Worm (Caenorhabditis elegans): ENCODE measurements around the gene str-7.

str-7 gene

ce11 chrV:16099441-16099840 is at the start of gene str-7:
Gene str-7, minus strand, starts transcription at chrV:16099541.
- TF ChIP-seq klf-2 (GFP tag; conservative IDR thresholded peaks at IDR 0.05) (no peak), T22C8.4 (GFP tag; IDR thresholded peaks at IDR 0.05) (no peak), flt-1 (GFP tag; IDR thresholded peaks at IDR 0.05) (no peak), cog-1 (tag; optimal IDR thresholded peaks at IDR 0.05) (no peak), ztf-23 (GFP tag; IDR thresholded peaks at IDR 0.05) (no peak), tab-1 (GFP tag; IDR thresholded peaks at IDR 0.05) (no peak), med-1 (GFP tag; optimal IDR thresholded peaks at IDR 0.05; ENCODE audit: insufficient read depth) (no peak), ztf-29 (GFP tag; IDR thresholded peaks at IDR 0.05) (no peak), ref-1 (GFP tag; conservative IDR thresholded peaks at IDR 0.05) (no peak)

- TF ChIP-seq tab-1 (GFP tag; IDR thresholded peaks at IDR 0.05): no peak
- no peak for TF ChIP-seq ref-1 (GFP tag; conservative IDR thresholded peaks at IDR 0.05)
- TF ChIP-seq klf-2 (GFP tag; conservative IDR thresholded peaks at IDR 0.05): no peak
- no peak for TF ChIP-seq T22C8.4 (GFP tag; IDR thresholded peaks at IDR 0.05)
- no peak for TF ChIP-seq ztf-29 (GFP tag; IDR thresholded peaks at IDR 0.05)
- TF ChIP-seq flt-1 (GFP tag; IDR thresholded peaks at IDR 0.05): no peak
- no peak for TF ChIP-seq cog-1 (tag; optimal IDR thresholded peaks at IDR 0.05)
These were observed 49.5 kb upstream of the str-7 start, which contains the start of gene F10A3.4 for ce11 chrV:16148805-16149204. Gene F10A3.4, plus strand, starts transcription at chrV:16149105.

ce11 chrV:16145009-16145408 is 45.7 kb upstream of the str-7 start:
- no peak for TF ChIP-seq T22C8.4 (GFP tag; IDR thresholded peaks at IDR 0.05)
- TF ChIP-seq med-1 (GFP tag; optimal IDR thresholded peaks at IDR 0.05; ENCODE audit: insufficient read depth): no peak
- no peak for TF ChIP-seq tab-1 (GFP tag; IDR thresholded peaks at IDR 0.05)
- no peak for TF ChIP-seq klf-2 (GFP tag; conservative IDR thresholded peaks at IDR 0.05)
- no peak for TF ChIP-seq ztf-29 (GFP tag; IDR thresholded peaks at IDR 0.05)
- TF ChIP-seq ref-1 (GFP tag; conservative IDR thresholded peaks at IDR 0.05): no peak
- TF ChIP-seq ztf-23 (GFP tag; IDR thresholded peaks at IDR 0.05): no peak
- no peak for TF ChIP-seq flt-1 (GFP tag; IDR thresholded peaks at IDR 0.05)
- no peak for TF ChIP-seq cog-1 (tag; optimal IDR thresholded peaks at IDR 0.05)

ce11 chrV:16143066-16143581 is 43.8 kb upstream of the str-7 start, which contains the start of gene fbxa-88:
Gene fbxa-88, minus strand, starts transcription at chrV:16143116.
- TF ChIP-seq klf-2 (GFP tag; conservative IDR thresholded peaks at IDR 0.05) (no peak), med-1 (GFP tag; optimal IDR thresholded peaks at IDR 0.05; ENCODE audit: insufficient read depth) (no peak), tab-1 (GFP tag; IDR thresholded peaks at IDR 0.05) (no peak), flt-1 (GFP tag; IDR thresholded peaks at IDR 0.05) (no peak), cog-1 (tag; optimal IDR thresholded peaks at IDR 0.05) (no peak), ref-1 (GFP tag; conservative IDR thresholded peaks at IDR 0.05) (no peak), ztf-23 (GFP tag; IDR thresholded peaks at IDR 0.05) (no peak)

ce11 chrV:16142371-16142770 is 43.0 kb upstream of the str-7 start, which contains the start of gene fbxa-18:
Gene fbxa-18, plus strand, starts transcription at chrV:16142671.
- TF ChIP-seq ztf-23 (GFP tag; IDR thresholded peaks at IDR 0.05): no peak
- TF ChIP-seq cog-1 (tag; optimal IDR thresholded peaks at IDR 0.05): no peak
- TF ChIP-seq T22C8.4 (GFP tag; IDR thresholded peaks at IDR 0.05): no peak
- no peak for TF ChIP-seq med-1 (GFP tag; optimal IDR thresholded peaks at IDR 0.05; ENCODE audit: insufficient read depth)
- no peak for TF ChIP-seq klf-2 (GFP tag; conservative IDR thresholded peaks at IDR 0.05)
- TF ChIP-seq flt-1 (GFP tag; IDR thresholded peaks at IDR 0.05): no peak
- TF ChIP-seq tab-1 (GFP tag; IDR thresholded peaks at IDR 0.05): no peak
- TF ChIP-seq ztf-29 (GFP tag; IDR thresholded peaks at IDR 0.05): no peak
- TF ChIP-seq ref-1 (GFP tag; conservative IDR thresholded peaks at IDR 0.05): no peak

- TF ChIP-seq ztf-23 (GFP tag; IDR thresholded peaks at IDR 0.05) (no peak), klf-2 (GFP tag; conservative IDR thresholded peaks at IDR 0.05) (no peak), med-1 (GFP tag; optimal IDR thresholded peaks at IDR 0.05; ENCODE audit: insufficient read depth) (no peak), ztf-29 (GFP tag; IDR thresholded peaks at IDR 0.05) (no peak), ref-1 (GFP tag; conservative IDR thresholded peaks at IDR 0.05) (no peak), cog-1 (tag; optimal IDR thresholded peaks at IDR 0.05) (no peak), T22C8.4 (GFP tag; IDR thresholded peaks at IDR 0.05) (no peak), flt-1 (GFP tag; IDR thresholded peaks at IDR 0.05) (no peak), tab-1 (GFP tag; IDR thresholded peaks at IDR 0.05) (no peak)
These were observed 41.7 kb upstream of the str-7 start, which contains the start of gene clc-32 for ce11 chrV:16141071-16141470. Gene clc-32, minus strand, starts transcription at chrV:16141171.

- TF ChIP-seq T22C8.4 (GFP tag; IDR thresholded peaks at IDR 0.05) (no peak), tab-1 (GFP tag; IDR thresholded peaks at IDR 0.05) (no peak), flt-1 (GFP tag; IDR thresholded peaks at IDR 0.05) (no peak), med-1 (GFP tag; optimal IDR thresholded peaks at IDR 0.05; ENCODE audit: insufficient read depth) (no peak), ref-1 (GFP tag; conservative IDR thresholded peaks at IDR 0.05) (no peak), klf-2 (GFP tag; conservative IDR thresholded peaks at IDR 0.05) (no peak), cog-1 (tag; optimal IDR thresholded peaks at IDR 0.05) (no peak), ztf-23 (GFP tag; IDR thresholded peaks at IDR 0.05) (no peak), ztf-29 (GFP tag; IDR thresholded peaks at IDR 0.05) (no peak)
These were observed 40.2 kb upstream of the str-7 start, which contains the start of gene clc-11 for ce11 chrV:16139529-16139928. Gene clc-11, minus strand, starts transcription at chrV:16139629.

DNA sequence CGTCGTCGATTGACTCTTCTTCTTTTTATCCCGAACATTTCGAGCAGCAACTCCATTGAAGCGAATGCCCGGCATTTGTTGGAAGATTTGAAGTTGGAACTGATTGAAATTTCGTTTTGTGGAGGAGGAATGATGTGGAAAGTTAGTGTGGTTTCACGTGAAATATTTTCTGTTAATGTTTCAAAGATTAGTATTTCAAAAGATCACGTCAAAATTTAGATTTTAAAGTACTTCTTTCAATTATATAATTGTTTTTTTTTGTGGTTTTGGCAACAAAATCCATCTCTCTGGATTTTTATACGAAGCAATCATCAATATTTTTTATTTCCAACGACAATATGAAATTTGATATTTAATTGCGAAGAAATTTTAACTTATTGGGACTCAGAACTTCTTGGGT is 37.7 kb upstream of the str-7 start, which contains the start of gene F44G3.7:
Gene F44G3.7, minus strand, starts transcription at position 101 of the 400 bp plus-strand sequence.
- TF ChIP-seq cog-1 (tag; optimal IDR thresholded peaks at IDR 0.05): no peak
- TF ChIP-seq ref-1 (GFP tag; conservative IDR thresholded peaks at IDR 0.05): no peak
- no peak for TF ChIP-seq ztf-23 (GFP tag; IDR thresholded peaks at IDR 0.05)
- TF ChIP-seq klf-2 (GFP tag; conservative IDR thresholded peaks at IDR 0.05): no peak
- TF ChIP-seq flt-1 (GFP tag; IDR thresholded peaks at IDR 0.05): no peak
- no peak for TF ChIP-seq tab-1 (GFP tag; IDR thresholded peaks at IDR 0.05)
- no peak for TF ChIP-seq T22C8.4 (GFP tag; IDR thresholded peaks at IDR 0.05)
- no peak for TF ChIP-seq ztf-29 (GFP tag; IDR thresholded peaks at IDR 0.05)

DNA sequence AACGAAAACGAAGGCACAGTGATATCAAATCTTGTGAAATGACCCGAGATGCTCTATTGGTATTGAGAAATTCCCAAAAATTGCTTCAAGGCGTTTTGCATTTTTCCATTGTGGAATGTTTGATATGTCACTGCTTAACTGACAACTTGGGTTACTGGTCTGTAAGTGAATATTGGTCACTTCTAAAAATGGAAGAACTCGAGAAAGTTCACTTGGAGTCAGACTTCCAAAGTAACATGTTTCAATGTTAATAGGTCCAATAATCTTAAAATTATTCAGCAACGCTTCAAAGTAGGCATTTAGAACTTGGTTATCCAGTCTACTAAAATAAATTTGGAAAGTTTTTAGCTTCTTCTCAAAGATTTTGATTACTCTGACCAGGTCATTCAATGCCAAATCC is 33.4 kb upstream of the str-7 start, which contains the start of gene fbxa-144:
Gene fbxa-144, minus strand, starts transcription at position 101 of the 400 bp plus-strand sequence.
- TF ChIP-seq ztf-29 (GFP tag; IDR thresholded peaks at IDR 0.05) (no peak), tab-1 (GFP tag; IDR thresholded peaks at IDR 0.05) (no peak), ref-1 (GFP tag; conservative IDR thresholded peaks at IDR 0.05) (no peak), flt-1 (GFP tag; IDR thresholded peaks at IDR 0.05) (no peak), ztf-23 (GFP tag; IDR thresholded peaks at IDR 0.05) (no peak), T22C8.4 (GFP tag; IDR thresholded peaks at IDR 0.05) (no peak), klf-2 (GFP tag; conservative IDR thresholded peaks at IDR 0.05) (no peak), cog-1 (tag; optimal IDR thresholded peaks at IDR 0.05) (no peak), med-1 (GFP tag; optimal IDR thresholded peaks at IDR 0.05; ENCODE audit: insufficient read depth) (no peak)
